Worm (Caenorhabditis elegans): ENCODE results near the gene C03A3.9.
A peak's percentile ranks its signal among the peaks of the same experiment; 100 is the strongest.

C03A3.9 gene

DNA sequence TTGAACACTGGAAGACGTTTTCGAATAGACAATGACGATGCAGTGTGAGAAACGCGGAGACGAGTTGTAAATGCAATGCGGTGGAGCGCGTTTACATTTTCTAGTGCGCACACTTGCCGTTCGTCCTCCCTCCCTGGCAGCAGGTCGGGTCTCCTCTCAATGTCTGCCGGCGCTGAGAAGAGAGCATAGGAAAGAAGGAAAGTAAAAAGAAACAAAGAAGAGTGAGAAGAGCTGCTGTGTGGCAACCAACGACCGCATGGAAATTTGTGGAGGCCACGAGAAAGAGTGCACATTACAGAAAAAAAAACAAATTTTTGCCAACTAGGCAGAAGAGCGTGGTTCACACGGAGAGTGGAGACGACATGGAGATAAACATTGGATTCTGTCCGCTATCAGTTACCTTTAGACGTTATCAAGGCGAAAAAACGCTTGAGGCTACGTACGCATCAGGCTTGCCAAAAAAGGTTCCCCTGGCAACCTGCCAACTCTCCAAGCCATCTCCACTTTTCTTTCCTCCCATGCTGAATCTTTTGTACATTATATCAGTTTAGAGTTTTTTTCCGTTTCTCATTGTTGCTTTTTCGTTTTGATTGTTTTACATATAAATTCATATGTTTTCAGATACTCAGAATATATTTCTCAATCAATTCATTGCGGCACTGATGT, 33.0 kb downstream of the C03A3.9 start, which contains the start of the genes snrp-40.1 and F08G12.3 (continued):
- TF ChIP-seq K12H6.12 (tag; optimal IDR thresholded peaks at IDR 0.05) (peak; percentile 84), snpc-3.4 (tag; optimal IDR thresholded peaks at IDR 0.05) (no peak), C06A6.2 (GFP tag; conservative IDR thresholded peaks at IDR 0.05) (no peak), Y56A3A.18 (GFP tag; IDR thresholded peaks at IDR 0.05) (no peak), tlf-1 (GFP tag; optimal IDR thresholded peaks at IDR 0.05) (no peak), nhr-90 (tag; optimal IDR thresholded peaks at IDR 0.05) (no peak), ztf-22 (GFP tag; optimal IDR thresholded peaks at IDR 0.05) (no peak), hmg-1.2 (GFP tag; IDR thresholded peaks at IDR 0.05) (peak; percentile 88), K11D2.4 (GFP tag; IDR thresholded peaks at IDR 0.05) (no peak), ztf-18 (tag; optimal IDR thresholded peaks at IDR 0.05) (peak; percentile 60), nhr-80 (tag; optimal IDR thresholded peaks at IDR 0.05) (peak; percentile 98), B0336.3 (GFP tag; IDR thresholded peaks at IDR 0.05) (peak; percentile 46; the same call in 1 of the 2 replicates), lin-40 (tag; optimal IDR thresholded peaks at IDR 0.05) (peak; percentile 80), let-526 (GFP tag; IDR thresholded peaks at IDR 0.05) (no peak), ccch-3 (GFP tag; optimal IDR thresholded peaks at IDR 0.05) (no peak), ceh-91 (GFP tag; IDR thresholded peaks at IDR 0.05) (no peak), lin-35 (GFP tag; optimal IDR thresholded peaks at IDR 0.05) (no peak), dox-1 (GFP tag; IDR thresholded peaks at IDR 0.05) (peak; percentile 91), hmg-20 (GFP tag; IDR thresholded peaks at IDR 0.05) (no peak), lsy-27 (tag; optimal IDR thresholded peaks at IDR 0.05; ENCODE audit: borderline replicate concordance, insufficient read depth) (no peak), madf-10 (tag; optimal IDR thresholded peaks at IDR 0.05) (peak; percentile 31), snpc-1.3 (tag; optimal IDR thresholded peaks at IDR 0.05; ENCODE audit: insufficient read depth) (no peak), nhr-179 (tag; optimal IDR thresholded peaks at IDR 0.05) (no peak), nhr-120 (GFP tag; IDR thresholded peaks at IDR 0.05) (no peak), hrde-1 (tag; optimal IDR thresholded peaks at IDR 0.05; ENCODE audit: borderline replicate concordance) (no peak), cebp-2 (GFP tag; IDR thresholded peaks at IDR 0.05) (no peak), pbrm-1 (GFP tag; IDR thresholded peaks at IDR 0.05) (peak; percentile 80), aptf-3 (GFP tag; IDR thresholded peaks at IDR 0.05) (no peak), gei-17 (GFP tag; optimal IDR thresholded peaks at IDR 0.05) (peak; percentile 12), ama-1 (optimal IDR thresholded peaks at IDR 0.05) (no peak), ama-1 (GFP tag; optimal IDR thresholded peaks at IDR 0.05) (no peak), repo-1 (tag; optimal IDR thresholded peaks at IDR 0.05) (no peak), hsf-1 (GFP tag; IDR thresholded peaks at IDR 0.05) (no peak), F23B12.7 (tag; optimal IDR thresholded peaks at IDR 0.05; ENCODE audit: insufficient read depth) (peak; percentile 71), bed-2 (GFP tag; IDR thresholded peaks at IDR 0.05) (no peak), Y53G8AR.9 (GFP tag; conservative IDR thresholded peaks at IDR 0.05) (no peak), die-1 (tag; optimal IDR thresholded peaks at IDR 0.05) (no peak), ztf-25 (GFP tag; IDR thresholded peaks at IDR 0.05) (no peak), F57A8.1 (GFP tag; optimal IDR thresholded peaks at IDR 0.05) (no peak), attf-6 (GFP tag; IDR thresholded peaks at IDR 0.05) (no peak), C17E4.6 (GFP tag; IDR thresholded peaks at IDR 0.05) (no peak), rec-8 (tag; optimal IDR thresholded peaks at IDR 0.05) (no peak), zim-3 (tag; optimal IDR thresholded peaks at IDR 0.05) (no peak), lin-26 (GFP tag; IDR thresholded peaks at IDR 0.05) (no peak), ztf-3 (GFP tag; optimal IDR thresholded peaks at IDR 0.05) (no peak), sea-2 (GFP tag; IDR thresholded peaks at IDR 0.05) (no peak), Y95B8A.8 (GFP tag; IDR thresholded peaks at IDR 0.05) (no peak), ztf-26 (tag; optimal IDR thresholded peaks at IDR 0.05) (no peak)
